Fruit fly (Drosophila melanogaster): ENCODE measurements around the gene Hrs.

Hrs gene

dm6 chr2L:2771676-2772075 lies 31.9 kb downstream of the Hrs start, which contains the start of gene CG15399:
Gene CG15399 (minus strand): TSS chr2L:2771776.
- TF ChIP-seq Dll (optimal IDR thresholded peaks at IDR 0.05) (no peak), pan (optimal IDR thresholded peaks at IDR 0.05) (no peak), psq (optimal IDR thresholded peaks at IDR 0.05) (no peak), CG8478 (optimal IDR thresholded peaks at IDR 0.05) (no peak), EcR (GFP tag; optimal IDR thresholded peaks at IDR 0.05) (no peak), usp (GFP tag; optimal IDR thresholded peaks at IDR 0.05) (no peak)

DNA sequence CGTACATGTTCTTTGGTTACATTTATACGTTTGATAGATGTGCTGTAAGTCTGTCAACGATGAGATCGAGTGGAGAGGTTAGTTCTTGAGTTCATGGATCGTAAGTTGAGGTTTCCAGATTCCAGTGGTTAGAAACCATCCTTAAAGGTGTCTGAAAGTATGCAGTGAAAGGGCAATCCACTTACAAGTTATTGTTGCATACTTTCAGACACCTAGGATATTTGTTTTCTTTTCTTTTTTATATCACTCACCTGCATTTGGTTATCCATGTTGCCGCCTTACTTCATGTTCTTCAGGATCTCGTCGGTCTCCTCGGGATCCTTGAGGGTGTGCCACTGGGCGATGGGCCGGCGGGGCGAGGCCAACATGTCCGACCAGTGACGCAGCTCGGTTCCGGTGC lies 43.0 kb downstream of the Hrs start:
- TF ChIP-seq psq (optimal IDR thresholded peaks at IDR 0.05) (no peak), Dll (optimal IDR thresholded peaks at IDR 0.05) (no peak), pan (optimal IDR thresholded peaks at IDR 0.05) (no peak), EcR (GFP tag; optimal IDR thresholded peaks at IDR 0.05) (no peak)

Measured in whole organism.